Fruit fly (Drosophila melanogaster): ENCODE measurements around the gene CG34332.

- TF ChIP-seq CG16779 (tag; optimal IDR thresholded peaks at IDR 0.05) (no peak), Hr4 (GFP tag; optimal IDR thresholded peaks at IDR 0.05) (no peak), Eip78C (GFP tag) (no peak), CG34406 (GFP tag; optimal IDR thresholded peaks at IDR 0.05) (no peak), Gug (GFP tag; IDR thresholded peaks at IDR 0.05) (no peak), svp (GFP tag) (no peak), dac (GFP tag; optimal IDR thresholded peaks at IDR 0.05) (peak; percentile 10), CG31627 (GFP tag; optimal IDR thresholded peaks at IDR 0.05) (no peak), salr (GFP tag; optimal IDR thresholded peaks at IDR 0.05) (no peak)
Measured at dm6 chrX:20129554-20129953, 11.3 kb upstream of the CG34332 start.
